Worm (Caenorhabditis elegans) whole organism, L2 larva: ENCODE data around the gene set-15.

ENCODE experiments used
- C34F6.9 ChIP-seq: fragments of 150-350 bp; optimal IDR thresholded peaks from 2 replicates; lab custom pipeline; 2014; ENCODE audit warnings: missing biosample characterization, missing genetic modification characterization
- F13H6.1 ChIP-seq: sonication (generic microtip); optimal IDR thresholded peaks from 2 replicates; lab custom pipeline; 2016; ENCODE audit warnings: missing genetic modification characterization, missing compliant biosample characterization
- R02D3.7 ChIP-seq: fragments of 150-350 bp; optimal IDR thresholded peaks from 2 replicates; lab custom pipeline; 2014; ENCODE audit warnings: missing biosample characterization, missing genetic modification characterization
- Y55F3AM.14 ChIP-seq: fragments of 200-800 bp; sonication (Bioruptor generic); optimal IDR thresholded peaks from 2 replicates; lab custom pipeline; 2018; ENCODE audit warnings: mild to moderate bottlenecking, missing genetic modification characterization, missing compliant biosample characterization
- ZK546.5 ChIP-seq: sonication (generic microtip); optimal IDR thresholded peaks from 2 replicates; lab custom pipeline; 2017; ENCODE audit warnings: missing biosample characterization, missing genetic modification characterization
- alr-1 ChIP-seq: fragments of 150-350 bp; optimal IDR thresholded peaks from 2 replicates; lab custom pipeline; 2014; ENCODE audit warnings: missing biosample characterization, missing genetic modification characterization
- aly-2 ChIP-seq: fragments of 150-350 bp; optimal IDR thresholded peaks from 2 replicates; lab custom pipeline; 2014; ENCODE audit warnings: missing biosample characterization, missing genetic modification characterization
- ama-1 ChIP-seq: fragments of 150-350 bp; optimal IDR thresholded peaks from 2 replicates; lab custom pipeline; 2018; ENCODE audit warnings: inconsistent platforms
- blmp-1 ChIP-seq: sonication (generic microtip); optimal IDR thresholded peaks from 2 replicates; lab custom pipeline; 2017; ENCODE audit warnings: missing genetic modification characterization, mild to moderate bottlenecking, missing compliant biosample characterization, antibody characterized with exemption, moderate library complexity; ENCODE audit not compliant: insufficient read depth
- ceh-16 ChIP-seq: fragments of 150-350 bp; optimal IDR thresholded peaks from 2 replicates; lab custom pipeline; 2014; ENCODE audit warnings: missing biosample characterization, missing genetic modification characterization
- ceh-82 ChIP-seq: fragments of 150-350 bp; optimal IDR thresholded peaks from 2 replicates; lab custom pipeline; 2014; ENCODE audit warnings: missing biosample characterization, missing genetic modification characterization
- crh-2 ChIP-seq: sonication (generic microtip); optimal IDR thresholded peaks from 2 replicates; lab custom pipeline; 2017; ENCODE audit warnings: missing biosample characterization, missing genetic modification characterization
- dmd-4 ChIP-seq: sonication (generic microtip); optimal IDR thresholded peaks from 2 replicates; lab custom pipeline; 2017; ENCODE audit warnings: missing biosample characterization, missing genetic modification characterization
- egl-27 ChIP-seq: sonication (generic microtip); optimal IDR thresholded peaks from 3 replicates; lab custom pipeline; 2017; ENCODE audit warnings: missing biosample characterization, missing genetic modification reagents, missing genetic modification characterization
- elt-1 ChIP-seq: fragments of 150-350 bp; optimal IDR thresholded peaks from 2 replicates; lab custom pipeline; 2014; ENCODE audit warnings: missing biosample characterization, missing genetic modification characterization
- elt-3 ChIP-seq: sonication (generic microtip); optimal IDR thresholded peaks from 2 replicates; lab custom pipeline; 2017; ENCODE audit warnings: missing biosample characterization, missing genetic modification characterization
- fos-1 ChIP-seq: fragments of 150-350 bp; optimal IDR thresholded peaks from 2 replicates; lab custom pipeline; 2014; ENCODE audit warnings: missing biosample characterization, missing genetic modification characterization
- gmeb-1 ChIP-seq: fragments of 150-350 bp; optimal IDR thresholded peaks from 2 replicates; lab custom pipeline; 2014; ENCODE audit warnings: missing biosample characterization, missing genetic modification characterization
- lin-11 ChIP-seq: fragments of 150-350 bp; sonication (generic microtip); optimal IDR thresholded peaks from 2 replicates; lab custom pipeline; 2014; ENCODE audit warnings: missing biosample characterization, missing genetic modification characterization, inconsistent platforms, mixed read lengths
- lin-13 ChIP-seq: fragments of 150-350 bp; optimal IDR thresholded peaks from 2 replicates; lab custom pipeline; 2014; ENCODE audit warnings: missing biosample characterization, missing genetic modification reagents, missing genetic modification characterization
- lin-39 ChIP-seq: fragments of 150-350 bp; optimal IDR thresholded peaks from 2 replicates; lab custom pipeline; 2014; ENCODE audit warnings: missing biosample characterization, missing genetic modification reagents, missing genetic modification characterization
- lsy-2 ChIP-seq, 2 experiments: fragments of 150-350 bp in 1 of 2; sonication (generic microtip) in 1 of 2; optimal IDR thresholded peaks; 2 replicates each; lab custom pipeline; 2014 to 2017; ENCODE audit warnings: missing biosample characterization in 2 of 2, missing genetic modification characterization in 2 of 2
- mab-5 ChIP-seq: fragments of 150-350 bp; optimal IDR thresholded peaks from 2 replicates; lab custom pipeline; 2014; ENCODE audit warnings: missing biosample characterization, missing genetic modification characterization
- mbf-1 ChIP-seq: sonication (generic microtip); optimal IDR thresholded peaks from 2 replicates; lab custom pipeline; 2017; ENCODE audit warnings: missing biosample characterization, missing genetic modification characterization
- mdl-1 ChIP-seq, 2 experiments: fragments of 150-350 bp in 1 of 2; sonication (generic microtip) in 1 of 2; optimal IDR thresholded peaks; 2 replicates each; lab custom pipeline; 2017; ENCODE audit warnings: missing biosample characterization in 2 of 2, missing genetic modification characterization in 2 of 2
- nhr-10 ChIP-seq: sonication (generic microtip); optimal IDR thresholded peaks from 2 replicates; lab custom pipeline; 2017; ENCODE audit warnings: missing biosample characterization, missing genetic modification characterization
- nhr-11 ChIP-seq: fragments of 150-350 bp; optimal IDR thresholded peaks from 2 replicates; lab custom pipeline; 2014; ENCODE audit warnings: missing biosample characterization, missing genetic modification characterization
- nhr-12 ChIP-seq: fragments of 150-350 bp; optimal IDR thresholded peaks from 2 replicates; lab custom pipeline; 2014; ENCODE audit warnings: missing biosample characterization, missing genetic modification characterization
- nhr-129 ChIP-seq: fragments of 150-350 bp; optimal IDR thresholded peaks from 2 replicates; lab custom pipeline; 2014; ENCODE audit warnings: missing biosample characterization, missing genetic modification characterization
- nhr-21 ChIP-seq: fragments of 150-350 bp; optimal IDR thresholded peaks from 2 replicates; lab custom pipeline; 2014; ENCODE audit warnings: missing biosample characterization, missing genetic modification characterization
- nhr-23 ChIP-seq: fragments of 150-350 bp; optimal IDR thresholded peaks from 2 replicates; lab custom pipeline; 2014; ENCODE audit warnings: missing biosample characterization, missing genetic modification reagents, missing genetic modification characterization
- nhr-237 ChIP-seq: fragments of 150-350 bp; optimal IDR thresholded peaks from 2 replicates; lab custom pipeline; 2014; ENCODE audit warnings: missing biosample characterization, missing genetic modification characterization
- nhr-25 ChIP-seq: fragments of 150-350 bp; sonication (generic microtip); optimal IDR thresholded peaks from 3 replicates; lab custom pipeline; 2014; ENCODE audit warnings: missing biosample characterization, missing genetic modification characterization
- nhr-6 ChIP-seq: fragments of 150-350 bp; optimal IDR thresholded peaks from 2 replicates; lab custom pipeline; 2014; ENCODE audit warnings: missing biosample characterization, missing genetic modification characterization
- nhr-77 ChIP-seq: fragments of 150-350 bp; optimal IDR thresholded peaks from 2 replicates; lab custom pipeline; 2014; ENCODE audit warnings: missing biosample characterization, missing genetic modification characterization
- peb-1 ChIP-seq: fragments of 150-350 bp; optimal IDR thresholded peaks from 2 replicates; lab custom pipeline; 2014; ENCODE audit warnings: missing biosample characterization, missing genetic modification characterization
- sem-4 ChIP-seq: fragments of 150-350 bp; optimal IDR thresholded peaks from 2 replicates; lab custom pipeline; 2014; ENCODE audit warnings: missing biosample characterization, missing genetic modification reagents, missing genetic modification characterization
- skn-1 ChIP-seq: sonication (generic microtip); optimal IDR thresholded peaks from 2 replicates; lab custom pipeline; 2017; ENCODE audit warnings: missing biosample characterization, missing genetic modification characterization
- sma-3 ChIP-seq: sonication (generic microtip); optimal IDR thresholded peaks from 2 replicates; lab custom pipeline; 2016; ENCODE audit warnings: missing genetic modification reagents, missing genetic modification characterization, missing compliant biosample characterization
- sma-9 ChIP-seq, 2 experiments: fragments of 150-350 bp in 1 of 2; sonication (generic microtip) in 1 of 2; optimal IDR thresholded peaks; 2 replicates each; lab custom pipeline; 2014 to 2016; ENCODE audit warnings: missing genetic modification characterization in 2 of 2, mild to moderate bottlenecking in 1 of 2, missing biosample characterization in 1 of 2, missing compliant biosample characterization in 1 of 2, missing genetic modification reagents in 1 of 2, moderate library complexity in 1 of 2
- snpc-4 ChIP-seq: fragments of 150-350 bp; optimal IDR thresholded peaks from 2 replicates; lab custom pipeline; 2014; ENCODE audit warnings: missing biosample characterization, missing genetic modification characterization
- unc-39 ChIP-seq: fragments of 150-350 bp; optimal IDR thresholded peaks from 2 replicates; lab custom pipeline; 2014; ENCODE audit warnings: missing biosample characterization, missing genetic modification characterization
- unc-55 ChIP-seq: fragments of 150-350 bp; sonication (generic microtip); optimal IDR thresholded peaks from 3 replicates; lab custom pipeline; 2014; ENCODE audit warnings: missing biosample characterization, missing genetic modification reagents, missing genetic modification characterization
- unc-62 ChIP-seq: fragments of 150-350 bp; optimal IDR thresholded peaks from 2 replicates; lab custom pipeline; 2014; ENCODE audit warnings: missing biosample characterization, missing genetic modification reagents, missing genetic modification characterization
- zag-1 ChIP-seq: fragments of 150-350 bp; optimal IDR thresholded peaks from 2 replicates; lab custom pipeline; 2014; ENCODE audit warnings: missing biosample characterization, missing genetic modification characterization
- ztf-1 ChIP-seq: fragments of 200-800 bp; sonication (Bioruptor generic); conservative IDR thresholded peaks from 2 replicates; pipeline ENCODE4 v1.3.6; 2022; ENCODE audit warnings: missing genetic modification characterization, missing compliant biosample characterization
- ztf-11 ChIP-seq: sonication (generic microtip); optimal IDR thresholded peaks from 2 replicates; lab custom pipeline; 2017; ENCODE audit warnings: missing biosample characterization, missing genetic modification characterization
- ztf-4 ChIP-seq: fragments of 150-350 bp; optimal IDR thresholded peaks from 2 replicates; lab custom pipeline; 2014; ENCODE audit warnings: missing biosample characterization, missing genetic modification characterization

Gene set-15

ce11 chrIV:4810377-4810984, 30.5 kb upstream of the set-15 start, which contains the start of gene eif-1.A:
eif-1.A (plus strand) TSS chrIV:4810934.
- TF ChIP-seq nhr-237 = no peak
- TF ChIP-seq lin-13 (GFP tag; lab: Kevin White, UChicago) = peak; percentile 58
- no peak for TF ChIP-seq aly-2 (tag; lab: Kevin White, UChicago)
- TF ChIP-seq nhr-77 (tag; lab: Kevin White, UChicago) = no peak
- no peak for TF ChIP-seq egl-27 (tag; lab: Kevin White, UChicago)
- no peak for TF ChIP-seq nhr-6 (tag; lab: Kevin White, UChicago)
- no peak for TF ChIP-seq sem-4 (tag; lab: Kevin White, UChicago)
- peak; percentile 79 for TF ChIP-seq unc-55
- TF ChIP-seq gmeb-1 = peak; percentile 53
- TF ChIP-seq ztf-1 (GFP tag; lab: Robert Waterston, UW) = no peak
- TF ChIP-seq nhr-25 (tag; lab: Kevin White, UChicago) = peak; percentile 3
- TF ChIP-seq zag-1 (tag; lab: Kevin White, UChicago) = no peak
- TF ChIP-seq lin-39 (tag; lab: Kevin White, UChicago) = no peak
- TF ChIP-seq nhr-11 (tag; lab: Kevin White, UChicago) = no peak
- no peak for TF ChIP-seq peb-1 (tag; lab: Kevin White, UChicago)
- TF ChIP-seq snpc-4 = peak; percentile 33
- no peak for TF ChIP-seq ZK546.5 (tag; lab: Kevin White, UChicago)
- TF ChIP-seq ztf-4 (tag; lab: Kevin White, UChicago) = no peak
- peak; percentile 19 for TF ChIP-seq blmp-1
- TF ChIP-seq ama-1 = no peak
- no peak for TF ChIP-seq mab-5
- TF ChIP-seq dmd-4 = no peak
- TF ChIP-seq elt-3 = no peak
- peak; percentile 76 for TF ChIP-seq C34F6.9 (tag; lab: Kevin White, UChicago)
- TF ChIP-seq ceh-16 = peak; percentile 16
- TF ChIP-seq elt-1 (tag; lab: Kevin White, UChicago) = no peak
- peak in 1 of 2 experiments; percentile 80 for TF ChIP-seq lsy-2 (tag; optimal IDR thresholded peaks at IDR 0.05; lab: Kevin White, UChicago)
- TF ChIP-seq ztf-11 = no peak
- peak; percentile 44 for TF ChIP-seq sma-3
- peak; percentile 21 for TF ChIP-seq F13H6.1 (tag; lab: Kevin White, UChicago)
- TF ChIP-seq skn-1 (tag; lab: Kevin White, UChicago) = no peak
- TF ChIP-seq mbf-1 (tag; lab: Kevin White, UChicago) = no peak
- TF ChIP-seq alr-1 (tag; lab: Kevin White, UChicago) = no peak
- TF ChIP-seq nhr-21 = no peak
- TF ChIP-seq crh-2 (tag; lab: Kevin White, UChicago) = peak; percentile 31
- TF ChIP-seq R02D3.7 (tag; lab: Kevin White, UChicago) = no peak
- peak; percentile 41 for TF ChIP-seq nhr-129 (tag; lab: Kevin White, UChicago)
- no peak for TF ChIP-seq ceh-82 (tag; lab: Kevin White, UChicago)
- no peak for TF ChIP-seq Y55F3AM.14 (GFP tag; lab: Kevin White, UChicago)
- peak; percentile 11 for TF ChIP-seq sma-9 (GFP tag; optimal IDR thresholded peaks at IDR 0.05; lab: Kevin White, UChicago)
- TF ChIP-seq sma-9 (tag; optimal IDR thresholded peaks at IDR 0.05; lab: Kevin White, UChicago) = no peak
- no peak for TF ChIP-seq nhr-12 (tag; lab: Kevin White, UChicago)
- TF ChIP-seq fos-1 (tag; lab: Kevin White, UChicago) = peak; percentile 33
- no peak for TF ChIP-seq unc-62
- TF ChIP-seq mdl-1 (tag; optimal IDR thresholded peaks at IDR 0.05; lab: Kevin White, UChicago) = no peak
- TF ChIP-seq unc-39 = no peak
- TF ChIP-seq nhr-10 (tag; lab: Kevin White, UChicago) = no peak
- no peak for TF ChIP-seq nhr-23 (tag; lab: Kevin White, UChicago)
- peak; percentile 51 for TF ChIP-seq lin-11 (tag; lab: Kevin White, UChicago)
